Fruit fly (Drosophila melanogaster) whole organism, wandering third instar larva: ENCODE data around the gene RhoGAP15B.

ENCODE experiments used
- Abd-B ChIP-seq: fragments of >200 bp; optimal IDR thresholded peaks from 2 replicates; lab custom pipeline; 2017; ENCODE audit warnings: missing biosample characterization, missing genetic modification characterization
- CG32264 ChIP-seq: fragments of 200-800 bp; sonication (Bioruptor generic); optimal IDR thresholded peaks from 2 replicates; lab custom pipeline; 2016; ENCODE audit warnings: missing biosample characterization, missing genetic modification characterization
- CG9705 ChIP-seq: fragments of 200-800 bp; sonication (Bioruptor generic); optimal IDR thresholded peaks from 2 replicates; lab custom pipeline; 2018; ENCODE audit warnings: missing biosample characterization, mild to moderate bottlenecking, missing genetic modification characterization
- Dfd ChIP-seq: fragments of >200 bp; optimal IDR thresholded peaks from 2 replicates; lab custom pipeline; 2017; ENCODE audit warnings: missing biosample characterization, missing genetic modification characterization
- Dif ChIP-seq: fragments of 200-275, 200-300 bp; sonication (Bioruptor generic); optimal IDR thresholded peaks from 2 replicates; lab custom pipeline; 2018; ENCODE audit warnings: missing biosample characterization, missing genetic modification characterization; ENCODE audit not compliant: partially characterized antibody
- GATAd ChIP-seq: sonication (Bioruptor generic); optimal IDR thresholded peaks from 2 replicates; lab custom pipeline; 2016; ENCODE audit warnings: missing biosample characterization, missing genetic modification characterization
- HLH106 ChIP-seq: fragments of 200-800 bp; optimal IDR thresholded peaks from 3 replicates; lab custom pipeline; 2019; ENCODE audit warnings: missing biosample characterization, mild to moderate bottlenecking, missing genetic modification characterization, moderate library complexity
- Hnf4 ChIP-seq: fragments of 200-800 bp; sonication (Bioruptor generic); optimal IDR thresholded peaks from 2 replicates; lab custom pipeline; 2016; ENCODE audit warnings: missing biosample characterization, mild to moderate bottlenecking, missing genetic modification characterization
- Hr78 ChIP-seq: fragments of >200 bp; optimal IDR thresholded peaks from 2 replicates; lab custom pipeline; 2017; ENCODE audit warnings: missing biosample characterization, missing genetic modification characterization
- Mio ChIP-seq: sonication (Bioruptor generic); optimal IDR thresholded peaks from 2 replicates; lab custom pipeline; 2016; ENCODE audit warnings: missing biosample characterization, missing genetic modification characterization
- Myc ChIP-seq: fragments of >200 bp; optimal IDR thresholded peaks from 2 replicates; lab custom pipeline; 2017
- N ChIP-seq: fragments of >200 bp; optimal IDR thresholded peaks from 2 replicates; lab custom pipeline; 2018; ENCODE audit warnings: missing biosample characterization, missing external identifiers, missing genetic modification characterization
- OdsH ChIP-seq: fragments of 200-800 bp; sonication (Bioruptor generic); optimal IDR thresholded peaks from 2 replicates; lab custom pipeline; 2016; ENCODE audit warnings: missing biosample characterization, mild to moderate bottlenecking, missing genetic modification characterization
- Rel ChIP-seq, 2 experiments: fragments of 200-800 bp; sonication (Bioruptor generic) in 1 of 2; optimal IDR thresholded peaks; 2 replicates in 1 of 2; 3 replicates in 1 of 2; lab custom pipeline; 2016 to 2019; ENCODE audit warnings: mild to moderate bottlenecking in 2 of 2, missing biosample characterization in 2 of 2, missing genetic modification characterization in 2 of 2, moderate library complexity in 1 of 2
- Sp1 ChIP-seq: fragments of 200-800 bp; sonication (Bioruptor generic); optimal IDR thresholded peaks from 3 replicates; lab custom pipeline; 2019; ENCODE audit warnings: missing biosample characterization, mild to moderate bottlenecking, missing genetic modification characterization, moderate library complexity
- Vsx2 ChIP-seq: fragments of 200-300, 225-300 bp; sonication (Bioruptor generic); optimal IDR thresholded peaks from 2 replicates; lab custom pipeline; 2018; ENCODE audit warnings: missing biosample characterization, missing genetic modification characterization; ENCODE audit not compliant: partially characterized antibody
- dl ChIP-seq, 2 experiments: fragments of 175-275, 200-275 bp in 1 of 2; fragments of 200-275 bp in 1 of 2; sonication (Bioruptor generic); optimal IDR thresholded peaks; lab custom pipeline; 2018; ENCODE audit warnings: mild to moderate bottlenecking in 2 of 2, missing biosample characterization in 2 of 2, missing genetic modification characterization in 2 of 2, moderate library complexity in 2 of 2; ENCODE audit not compliant: partially characterized antibody in 2 of 2, insufficient read depth in 1 of 2
- dmrt93B ChIP-seq: fragments of 200-800 bp; sonication (Bioruptor generic); optimal IDR thresholded peaks from 2 replicates; lab custom pipeline; 2018; ENCODE audit warnings: missing biosample characterization, mild to moderate bottlenecking, missing genetic modification characterization
- dsf ChIP-seq: sonication (Bioruptor generic); optimal IDR thresholded peaks from 2 replicates; lab custom pipeline; 2016; ENCODE audit warnings: missing biosample characterization, missing genetic modification characterization, borderline replicate concordance
- ey ChIP-seq: fragments of 200-800 bp; sonication (Bioruptor generic); optimal IDR thresholded peaks from 2 replicates; lab custom pipeline; 2016; ENCODE audit warnings: missing biosample characterization, missing genetic modification characterization
- foxo ChIP-seq, 2 experiments: fragments of 200-800 bp; sonication (Bioruptor generic); optimal IDR thresholded peaks; 2 replicates in 1 of 2; 3 replicates in 1 of 2; lab custom pipeline; 2016 to 2017; ENCODE audit warnings: missing biosample characterization in 2 of 2, missing genetic modification characterization in 2 of 2
- fru ChIP-seq: fragments of 200-800 bp; sonication (Bioruptor generic); optimal IDR thresholded peaks from 3 replicates; lab custom pipeline; 2016; ENCODE audit warnings: missing biosample characterization, mild to moderate bottlenecking, missing genetic modification characterization
- h ChIP-seq: fragments of 200-800 bp; sonication (Bioruptor generic); optimal IDR thresholded peaks from 3 replicates; lab custom pipeline; 2016; ENCODE audit warnings: missing biosample characterization, mild to moderate bottlenecking, missing genetic modification characterization
- jim ChIP-seq: fragments of 175-275, 200-325 bp; sonication (Bioruptor generic); optimal IDR thresholded peaks from 2 replicates; lab custom pipeline; 2016; ENCODE audit warnings: missing biosample characterization, mild to moderate bottlenecking, missing genetic modification characterization
- lola ChIP-seq: fragments of >200 bp; optimal IDR thresholded peaks from 2 replicates; lab custom pipeline; 2017; ENCODE audit warnings: missing biosample characterization, missing genetic modification characterization
- pan ChIP-seq: fragments of >200 bp; optimal IDR thresholded peaks from 2 replicates; lab custom pipeline; 2017
- psq ChIP-seq: fragments of 200-800 bp; sonication (Bioruptor generic); optimal IDR thresholded peaks from 3 replicates; lab custom pipeline; 2017; ENCODE audit warnings: missing biosample characterization, mild to moderate bottlenecking, missing genetic modification characterization, moderate library complexity
- rgr ChIP-seq: fragments of 200-800 bp; sonication (Bioruptor generic); optimal IDR thresholded peaks from 3 replicates; lab custom pipeline; 2016; ENCODE audit warnings: missing biosample characterization, mild to moderate bottlenecking, missing genetic modification characterization
- sage ChIP-seq: fragments of 200-800 bp; sonication (Bioruptor generic); optimal IDR thresholded peaks from 2 replicates; lab custom pipeline; 2016; ENCODE audit warnings: missing biosample characterization, mild to moderate bottlenecking, missing genetic modification characterization
- sv ChIP-seq: fragments of 200-800 bp; sonication (Bioruptor generic); optimal IDR thresholded peaks from 3 replicates; lab custom pipeline; 2016; ENCODE audit warnings: missing biosample characterization, missing genetic modification characterization
- tai ChIP-seq: sonication (Bioruptor generic); optimal IDR thresholded peaks from 2 replicates; lab custom pipeline; 2016; ENCODE audit warnings: missing biosample characterization, missing genetic modification characterization
- usp ChIP-seq: fragments of >200 bp; optimal IDR thresholded peaks from 2 replicates; lab custom pipeline; 2017; ENCODE audit warnings: missing biosample characterization, missing genetic modification characterization

Gene RhoGAP15B

dm6 chrX:16918767-16919336 lies 24.2 kb upstream of the RhoGAP15B start:
- peak; percentile 28 for TF ChIP-seq Sp1 (GFP tag; lab: Kevin White, UChicago)
- TF ChIP-seq Dfd (GFP tag; lab: Kevin White, UChicago): no peak
- no peak for TF ChIP-seq foxo (GFP tag; optimal IDR thresholded peaks at IDR 0.05; lab: Kevin White, UChicago)
- TF ChIP-seq Rel (GFP tag; optimal IDR thresholded peaks at IDR 0.05; lab: Kevin White, UChicago): no peak
- peak; percentile 26 for TF ChIP-seq Rel (tag; optimal IDR thresholded peaks at IDR 0.05; lab: Kevin White, UChicago)
- TF ChIP-seq lola: no peak
- TF ChIP-seq h: no peak
- TF ChIP-seq dsf (GFP tag; lab: Kevin White, UChicago): no peak
- no peak for TF ChIP-seq OdsH
- no peak for TF ChIP-seq Hr78 (GFP tag; lab: Kevin White, UChicago)
- no peak for TF ChIP-seq ey (GFP tag; lab: Kevin White, UChicago)
- TF ChIP-seq dmrt93B (GFP tag; lab: Kevin White, UChicago): no peak
- TF ChIP-seq N (GFP tag; lab: Kevin White, UChicago): no peak
- TF ChIP-seq, all 38 proteins: peak for 2

- TF ChIP-seq tai: no peak
- TF ChIP-seq dsf (GFP tag; lab: Kevin White, UChicago): no peak
- no peak for TF ChIP-seq CG9705 (GFP tag; lab: Kevin White, UChicago)
- TF ChIP-seq foxo (GFP tag; optimal IDR thresholded peaks at IDR 0.05; lab: Kevin White, UChicago): no peak
- no peak for TF ChIP-seq usp
- no peak for TF ChIP-seq OdsH
- no peak for TF ChIP-seq CG32264 (GFP tag; lab: Kevin White, UChicago)
- no peak for TF ChIP-seq Myc (lab: Kevin White, UChicago)
- no peak for TF ChIP-seq Sp1 (GFP tag; lab: Kevin White, UChicago)
- no peak for TF ChIP-seq sage (GFP tag; lab: Kevin White, UChicago)
- no peak for TF ChIP-seq lola
- no peak for TF ChIP-seq Mio (GFP tag; lab: Kevin White, UChicago)
- TF ChIP-seq Hnf4 (GFP tag; lab: Kevin White, UChicago): no peak
- TF ChIP-seq Abd-B (GFP tag; lab: Kevin White, UChicago): no peak
- TF ChIP-seq psq (GFP tag; lab: Kevin White, UChicago): no peak
Observed at dm6 chrX:16920682-16921286, 22.3 kb upstream of the RhoGAP15B start.

DNA sequence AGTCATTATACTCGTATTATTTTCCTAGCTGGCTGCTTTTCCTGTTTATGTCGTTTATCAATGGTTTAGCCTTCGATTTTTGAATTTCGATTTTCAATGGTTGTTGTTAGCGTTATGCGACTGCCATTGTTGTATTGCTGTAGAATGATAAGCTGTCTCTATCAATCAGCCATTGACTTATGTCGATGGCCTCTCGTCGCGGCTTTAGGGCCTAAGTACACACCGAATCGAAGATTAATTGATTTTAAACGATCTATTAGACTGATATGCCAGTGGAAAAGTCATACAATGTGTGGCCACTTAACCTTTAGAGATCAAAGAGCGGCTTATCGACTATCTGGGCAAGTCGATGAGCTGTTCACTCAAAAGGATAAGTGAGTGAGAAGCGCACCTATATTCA lies 20.5 kb upstream of the RhoGAP15B start:
- no peak for TF ChIP-seq Dif (GFP tag; lab: Kevin White, UChicago)
- TF ChIP-seq tai: no peak
- no peak for TF ChIP-seq CG32264 (GFP tag; lab: Kevin White, UChicago)
- no peak for TF ChIP-seq Dfd (GFP tag; lab: Kevin White, UChicago)
- TF ChIP-seq pan (lab: Kevin White, UChicago): no peak
- no peak for TF ChIP-seq jim
- TF ChIP-seq CG9705 (GFP tag; lab: Kevin White, UChicago): no peak
- no peak for TF ChIP-seq dsf (GFP tag; lab: Kevin White, UChicago)
- TF ChIP-seq Myc (lab: Kevin White, UChicago): no peak
- TF ChIP-seq dl (GFP tag; optimal IDR thresholded peaks at IDR 0.05; lab: Kevin White, UChicago; ENCODE audit: insufficient read depth in 1 of 2, partially characterized antibody in 2 of 2): no peak
- no peak for TF ChIP-seq GATAd (GFP tag; lab: Kevin White, UChicago)
- no peak for TF ChIP-seq N (GFP tag; lab: Kevin White, UChicago)
- no peak for TF ChIP-seq OdsH
- TF ChIP-seq sv: no peak
- TF ChIP-seq psq (GFP tag; lab: Kevin White, UChicago): no peak
- TF ChIP-seq lola: no peak
- TF ChIP-seq Sp1 (GFP tag; lab: Kevin White, UChicago): no peak
- no peak for TF ChIP-seq HLH106
- TF ChIP-seq fru (GFP tag; lab: Kevin White, UChicago): no peak
- TF ChIP-seq Vsx2: no peak

- TF ChIP-seq psq (GFP tag; lab: Kevin White, UChicago) (peak; percentile 6), lola (no peak), h (peak; percentile 15), Dif (GFP tag; lab: Kevin White, UChicago) (no peak), rgr (GFP tag; lab: Kevin White, UChicago) (peak; percentile 23), ey (GFP tag; lab: Kevin White, UChicago) (peak; percentile 1), OdsH (peak; percentile 6)
Observed at dm6 chrX:16923503-16923902, 19.6 kb upstream of the RhoGAP15B start.
